Worm (Caenorhabditis elegans) whole organism, L1 larva: ENCODE measurements around the gene F26F2.5.

ENCODE experiments used
- F16B12.6 ChIP-seq: fragments of 150-350 bp; optimal IDR thresholded peaks from 2 replicates; lab custom pipeline; 2014; ENCODE audit warnings: missing biosample characterization, missing genetic modification characterization
- ama-1 ChIP-seq: fragments of 150-350 bp; optimal IDR thresholded peaks from 2 replicates; lab custom pipeline; 2014
- ces-1 ChIP-seq: fragments of 150-350 bp; optimal IDR thresholded peaks from 2 replicates; lab custom pipeline; 2014; ENCODE audit warnings: missing biosample characterization, missing genetic modification reagents, missing genetic modification characterization
- dpl-1 ChIP-seq, 3 experiments: fragments of 150-350 bp in 2 of 3; sonication (generic microtip) in 1 of 3; optimal IDR thresholded peaks; 2 replicates each; lab custom pipeline; 2014 to 2017; ENCODE audit warnings: missing biosample characterization in 3 of 3, missing genetic modification characterization in 3 of 3, missing genetic modification reagents in 3 of 3
- egl-27 ChIP-seq, 2 experiments: fragments of 150-350 bp in 1 of 2; sonication (generic microtip); optimal IDR thresholded peaks; 3 replicates each; lab custom pipeline; 2017 to 2018; ENCODE audit warnings: missing biosample characterization in 2 of 2, missing genetic modification characterization in 2 of 2, missing genetic modification reagents in 2 of 2
- elt-3 ChIP-seq, 6 experiments: fragments of 150-350 bp in 1 of 6; sonication (generic microtip); optimal IDR thresholded peaks; 2 replicates each; lab custom pipeline; 2017 to 2018; ENCODE audit warnings: missing biosample characterization in 6 of 6, missing genetic modification characterization in 6 of 6, inconsistent platforms in 1 of 6
- lin-14 ChIP-seq: fragments of 200-800 bp; sonication (Bioruptor generic); optimal IDR thresholded peaks from 2 replicates; lab custom pipeline; 2018; ENCODE audit warnings: mild to moderate bottlenecking, missing genetic modification characterization, moderate library complexity, missing compliant biosample characterization
- nhr-11 ChIP-seq: fragments of 150-350 bp; optimal IDR thresholded peaks from 2 replicates; lab custom pipeline; 2014; ENCODE audit warnings: missing biosample characterization, missing genetic modification characterization
- nhr-47 ChIP-seq: sonication (generic microtip); optimal IDR thresholded peaks from 2 replicates; lab custom pipeline; 2016; ENCODE audit warnings: mild to moderate bottlenecking, missing genetic modification characterization, moderate library complexity, missing compliant biosample characterization
- nhr-71 ChIP-seq: sonication (generic microtip); optimal IDR thresholded peaks from 2 replicates; lab custom pipeline; 2016; ENCODE audit warnings: mild to moderate bottlenecking, missing genetic modification characterization, moderate library complexity, missing compliant biosample characterization
- skn-1 ChIP-seq: fragments of 150-350 bp; optimal IDR thresholded peaks from 2 replicates; lab custom pipeline; 2014; ENCODE audit warnings: missing biosample characterization, missing genetic modification characterization
- snpc-4 ChIP-seq: fragments of 150-350 bp; optimal IDR thresholded peaks from 2 replicates; lab custom pipeline; 2014; ENCODE audit warnings: missing biosample characterization, missing genetic modification characterization
- ztf-11 ChIP-seq, 2 experiments: sonication (generic microtip); optimal IDR thresholded peaks; 2 replicates each; lab custom pipeline; 2016 to 2017; ENCODE audit warnings: missing genetic modification characterization in 2 of 2, missing biosample characterization in 1 of 2, missing compliant biosample characterization in 1 of 2

DNA sequence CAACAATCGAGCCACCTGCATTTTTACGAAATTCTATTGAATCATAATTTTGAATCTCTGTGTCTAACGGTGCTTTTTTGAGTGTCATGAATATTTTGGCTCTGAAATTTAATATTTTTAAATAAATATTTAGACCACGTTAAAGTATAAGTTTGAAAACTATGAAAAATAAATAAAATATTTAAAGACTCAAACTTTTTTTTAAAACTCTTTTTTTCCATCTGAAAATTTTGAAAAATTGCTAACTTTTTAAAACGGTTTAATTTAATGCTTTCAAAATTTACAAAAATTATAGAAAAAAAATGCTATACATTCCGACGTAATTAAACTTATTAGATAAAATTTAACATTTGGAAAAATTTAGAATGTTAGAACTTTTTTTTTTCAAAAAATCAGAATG lies 29.4 kb upstream of the F26F2.5 start, which contains the start of gene slc-36.3:
- TF ChIP-seq nhr-71 (tag; lab: Kevin White, UChicago) (no peak), nhr-11 (tag; lab: Kevin White, UChicago) (no peak), ama-1 (lab: Kevin White, UChicago) (no peak), lin-14 (GFP tag; lab: Kevin White, UChicago) (no peak), dpl-1 (GFP tag; optimal IDR thresholded peaks at IDR 0.05; lab: Kevin White, UChicago) (no peak), snpc-4 (tag; lab: Kevin White, UChicago) (no peak), egl-27 (tag; optimal IDR thresholded peaks at IDR 0.05; lab: Kevin White, UChicago) (no peak), nhr-47 (tag; lab: Kevin White, UChicago) (no peak), F16B12.6 (no peak), ces-1 (GFP tag; lab: Kevin White, UChicago) (no peak), ztf-11 (tag; optimal IDR thresholded peaks at IDR 0.05; lab: Kevin White, UChicago) (no peak), skn-1 (tag; lab: Kevin White, UChicago) (no peak), elt-3 (tag; optimal IDR thresholded peaks at IDR 0.05; lab: Kevin White, UChicago) (no peak)
